Worm (Caenorhabditis elegans): ENCODE measurements around the gene Y54F10BM.23.

ce11 chrIII:2258863-2259262, 20.5 kb downstream of the Y54F10BM.23 start, which contains the start of gene fbxa-43:
- no peak for TF ChIP-seq ama-1 (optimal IDR thresholded peaks at IDR 0.05)
- TF ChIP-seq aly-1 (tag; optimal IDR thresholded peaks at IDR 0.05): no peak
- TF ChIP-seq flt-1 (GFP tag; IDR thresholded peaks at IDR 0.05): no peak
- TF ChIP-seq hmbx-1 (tag; optimal IDR thresholded peaks at IDR 0.05): no peak
- TF ChIP-seq tra-4 (tag; optimal IDR thresholded peaks at IDR 0.05): no peak

Data from whole organism, early embryonic.